Fruit fly (Drosophila melanogaster): ENCODE measurements around the gene CG9396.

The CG9396 gene

dm6 chr3R:9618331-9618730 lies 46.9 kb upstream of the CG9396 start (continued):
- no peak for TF ChIP-seq CG7271 (tag; optimal IDR thresholded peaks at IDR 0.05)
- no peak for TF ChIP-seq Trl (optimal IDR thresholded peaks at IDR 0.05)
- peak; percentile 66 for TF ChIP-seq Trl (GFP tag; optimal IDR thresholded peaks at IDR 0.05)
- TF ChIP-seq fd3F (GFP tag; optimal IDR thresholded peaks at IDR 0.05) = peak; percentile 31
- TF ChIP-seq ara (GFP tag; IDR thresholded peaks at IDR 0.05) = peak; percentile 79
- peak; percentile 26 for TF ChIP-seq MTF-1 (GFP tag; optimal IDR thresholded peaks at IDR 0.05; ENCODE audit: borderline replicate concordance)
- peak; percentile 95 for TF ChIP-seq Med (GFP tag)
- TF ChIP-seq Six4 (GFP tag; optimal IDR thresholded peaks at IDR 0.05) = peak; percentile 62
- TF ChIP-seq Xbp1 (GFP tag; optimal IDR thresholded peaks at IDR 0.05) = peak; percentile 82
- TF ChIP-seq CG9727 (GFP tag; optimal IDR thresholded peaks at IDR 0.05) = peak; percentile 66
- peak; percentile 68 for TF ChIP-seq onecut (GFP tag; IDR thresholded peaks at IDR 0.05)
- TF ChIP-seq CG5953 (GFP tag; IDR thresholded peaks at IDR 0.05) = peak; percentile 79
- TF ChIP-seq Rx (GFP tag; IDR thresholded peaks at IDR 0.05) = peak; percentile 69; the same call in 1 of the 2 replicates
- no peak for TF ChIP-seq Sry-β (GFP tag; optimal IDR thresholded peaks at IDR 0.05)
- TF ChIP-seq CG31388 (GFP tag; optimal IDR thresholded peaks at IDR 0.05) = peak; percentile 25
- no peak for TF ChIP-seq CG30020 (tag; optimal IDR thresholded peaks at IDR 0.05)
- peak; percentile 76 for TF ChIP-seq CG10959 (GFP tag; IDR thresholded peaks at IDR 0.05)
- TF ChIP-seq Atf3 (GFP tag; optimal IDR thresholded peaks at IDR 0.05) = peak; percentile 68
- peak; percentile 80 for TF ChIP-seq sob (GFP tag; IDR thresholded peaks at IDR 0.05)
- TF ChIP-seq CG8924 (tag; optimal IDR thresholded peaks at IDR 0.05) = peak; percentile 54
- TF ChIP-seq CG8478 (optimal IDR thresholded peaks at IDR 0.05) = no peak
- TF ChIP-seq HHEX (GFP tag; optimal IDR thresholded peaks at IDR 0.05) = peak; percentile 60
- TF ChIP-seq CG8359 (GFP tag; optimal IDR thresholded peaks at IDR 0.05; ENCODE audit: borderline replicate concordance) = peak; percentile 50
- no peak for TF ChIP-seq z (GFP tag; IDR thresholded peaks at IDR 0.05)
- peak; percentile 31 for TF ChIP-seq Myb (GFP tag; optimal IDR thresholded peaks at IDR 0.05)
- TF ChIP-seq CG7839 (tag; optimal IDR thresholded peaks at IDR 0.05) = peak; percentile 80
- peak; percentile 28 for TF ChIP-seq Dek (tag; optimal IDR thresholded peaks at IDR 0.05)
- peak; percentile 84 for TF ChIP-seq lmd (GFP tag; IDR thresholded peaks at IDR 0.05)
- TF ChIP-seq CG15073 (GFP tag; optimal IDR thresholded peaks at IDR 0.05) = peak; percentile 6
- TF ChIP-seq CG10274 (GFP tag; optimal IDR thresholded peaks at IDR 0.05) = peak; percentile 24
- TF ChIP-seq CG9876 (GFP tag; optimal IDR thresholded peaks at IDR 0.05) = peak; percentile 52
- peak; percentile 27 for TF ChIP-seq CG31365 (tag; optimal IDR thresholded peaks at IDR 0.05)
- TF ChIP-seq Dip2 (GFP tag; IDR thresholded peaks at IDR 0.05) = no peak
- peak; percentile 63 for TF ChIP-seq CG17361 (GFP tag; IDR thresholded peaks at IDR 0.05)
- peak; percentile 34; the same call in 1 of the 3 replicates for TF ChIP-seq CG11560 (tag; IDR thresholded peaks at IDR 0.05)
- no peak for TF ChIP-seq yki (optimal IDR thresholded peaks at IDR 0.05)
- TF ChIP-seq esg (GFP tag; conservative IDR thresholded peaks at IDR 0.05) = peak; percentile 80
- peak; percentile 18 for TF ChIP-seq Spps (tag; optimal IDR thresholded peaks at IDR 0.05)
- TF ChIP-seq H15 (GFP tag; IDR thresholded peaks at IDR 0.05) = peak; percentile 79
- peak; percentile 58 for TF ChIP-seq Atf-2 (GFP tag; optimal IDR thresholded peaks at IDR 0.05)
- TF ChIP-seq Antp (GFP tag; optimal IDR thresholded peaks at IDR 0.05) = peak; percentile 75
- TF ChIP-seq CG1233 (GFP tag; optimal IDR thresholded peaks at IDR 0.05) = peak; percentile 66
- TF ChIP-seq Dref (GFP tag; IDR thresholded peaks at IDR 0.05) = no peak
- peak; percentile 82; the same call in 2 of the 3 replicates for TF ChIP-seq ken (GFP tag; IDR thresholded peaks at IDR 0.05)
- TF ChIP-seq CG1647 (GFP tag; optimal IDR thresholded peaks at IDR 0.05) = peak; percentile 62
- TF ChIP-seq croc (GFP tag; conservative IDR thresholded peaks at IDR 0.05) = peak; percentile 75
- peak; percentile 76 for TF ChIP-seq CG2678 (tag; optimal IDR thresholded peaks at IDR 0.05)
- peak; percentile 2 for TF ChIP-seq schlank (tag; optimal IDR thresholded peaks at IDR 0.05)
- peak; percentile 10 for TF ChIP-seq slou (GFP tag; optimal IDR thresholded peaks at IDR 0.05)
- TF ChIP-seq CG2889 (GFP tag; IDR thresholded peaks at IDR 0.05) = peak; percentile 70; the same call in 2 of the 3 replicates
- peak; percentile 51 for TF ChIP-seq CG11398 (GFP tag; optimal IDR thresholded peaks at IDR 0.05)
- TF ChIP-seq CG18599 (GFP tag; optimal IDR thresholded peaks at IDR 0.05) = peak; percentile 64
- peak; percentile 61 for TF ChIP-seq CG3407 (GFP tag; optimal IDR thresholded peaks at IDR 0.05)

Data from whole organism, embryonic.